Fruit fly (Drosophila melanogaster) whole organism, prepupa: Measurements from ENCODE around the gene e.

Experiments used
- CG9139 ChIP-seq: fragments of 200-800 bp; sonication (Bioruptor generic); optimal IDR thresholded peaks from 3 replicates; lab custom pipeline; 2017; ENCODE audit warnings: missing biosample characterization, mild to moderate bottlenecking, missing genetic modification characterization
- Gug ChIP-seq: fragments of 200-800 bp; sonication (Bioruptor generic); IDR thresholded peaks from 2 replicates; pipeline ENCODE4 v1.3.6; 2022; ENCODE audit warnings: missing biosample characterization, missing genetic modification characterization

DNA sequence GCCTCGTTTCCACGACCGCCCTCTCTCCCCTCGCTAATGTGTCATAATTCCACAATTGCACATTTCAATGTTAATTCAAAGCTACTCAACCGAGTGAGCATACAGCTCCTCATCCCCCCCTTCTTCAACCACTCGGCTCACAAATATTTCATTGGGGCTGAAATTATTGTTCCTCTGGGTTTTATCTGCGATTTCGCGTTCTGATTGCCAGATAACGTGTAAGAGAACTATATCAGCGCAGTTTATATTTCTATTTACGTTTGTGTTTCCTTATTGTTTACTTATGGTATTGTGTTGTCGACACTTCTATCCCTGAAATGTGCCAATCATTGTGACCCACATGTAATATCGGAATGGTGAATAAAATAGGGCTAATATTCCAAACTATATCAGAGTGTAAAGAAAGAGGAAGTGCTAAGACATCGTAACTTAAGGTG, 30.2 kb downstream of the e start:
- no peak for TF ChIP-seq Gug
- TF ChIP-seq CG9139 (GFP tag; lab: Kevin White, UChicago): no peak
